Fruit fly (Drosophila melanogaster) whole organism, pupa: ENCODE data around the gene CG13609.

Experiments
- CG32121 ChIP-seq: fragments of 200-800 bp; sonication (Bioruptor generic); IDR thresholded peaks from 2 replicates; pipeline ENCODE4 v1.3.6; 2022; ENCODE audit warnings: missing biosample characterization, missing genetic modification characterization
- CG34367 ChIP-seq: fragments of 200-800 bp; sonication (Bioruptor generic); optimal IDR thresholded peaks from 2 replicates; lab custom pipeline; 2018; ENCODE audit warnings: missing biosample characterization, mild to moderate bottlenecking, missing genetic modification characterization
- CG4496 ChIP-seq: fragments of 200-800 bp; sonication (Bioruptor generic); IDR thresholded peaks from 3 replicates; pipeline ENCODE4 v1.3.6; 2022; ENCODE audit warnings: missing biosample characterization, missing genetic modification characterization
- gl ChIP-seq: fragments of 200-800 bp; sonication (Bioruptor generic); optimal IDR thresholded peaks from 2 replicates; lab custom pipeline; 2018; ENCODE audit warnings: missing biosample characterization, mild to moderate bottlenecking, missing genetic modification characterization

dm6 chr3R:24229870-24230422 is 3.1 kb downstream of the CG13609 start, which contains the start of gene Spase22-23:
- TF ChIP-seq CG32121 = no peak
- no peak for TF ChIP-seq CG34367
- no peak for TF ChIP-seq gl (tag; lab: Kevin White, UChicago)
- no peak for TF ChIP-seq CG4496 (GFP tag; lab: Robert Waterston, UW)
